Fruit fly (Drosophila melanogaster): ENCODE results near the gene CG31908.

- TF ChIP-seq Myc (optimal IDR thresholded peaks at IDR 0.05) (no peak), Hr78 (GFP tag; optimal IDR thresholded peaks at IDR 0.05) (no peak), Dif (GFP tag; optimal IDR thresholded peaks at IDR 0.05; ENCODE audit: partially characterized antibody) (no peak), tai (GFP tag; optimal IDR thresholded peaks at IDR 0.05) (no peak), Hnf4 (GFP tag; optimal IDR thresholded peaks at IDR 0.05) (no peak), sage (GFP tag; optimal IDR thresholded peaks at IDR 0.05) (no peak), psq (GFP tag; optimal IDR thresholded peaks at IDR 0.05) (no peak), dmrt93B (GFP tag; optimal IDR thresholded peaks at IDR 0.05) (no peak), pan (optimal IDR thresholded peaks at IDR 0.05) (no peak), h (GFP tag; optimal IDR thresholded peaks at IDR 0.05) (no peak), CrebA (GFP tag; optimal IDR thresholded peaks at IDR 0.05; ENCODE audit: borderline replicate concordance) (no peak), HLH106 (tag; optimal IDR thresholded peaks at IDR 0.05) (no peak)
These were observed 40.5 kb upstream of the CG31908 start, which contains the start of gene Ugt307A1 for dm6 chr2L:7067683-7068082.
